Worm (Caenorhabditis elegans): Measurements from ENCODE around the gene Y49F6B.6.

DNA sequence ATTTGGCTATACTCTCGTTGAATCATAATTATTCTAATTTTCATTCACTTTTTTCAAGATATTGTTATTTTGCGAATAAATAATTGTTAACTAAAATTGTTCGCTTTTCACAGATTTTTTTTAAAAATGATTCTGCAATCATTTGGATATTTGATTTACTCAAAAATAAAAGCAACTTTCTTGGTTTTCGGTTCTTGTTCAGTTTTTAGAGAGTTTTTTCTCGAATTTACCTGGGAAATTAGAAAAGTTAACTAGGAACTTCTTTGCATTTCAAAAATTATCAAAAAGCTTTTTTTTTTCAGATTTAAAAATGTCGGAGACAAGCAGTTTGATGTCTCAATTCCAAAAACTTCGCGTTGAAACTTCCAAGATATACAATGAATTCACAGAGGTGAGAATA, 26.3 kb upstream of the Y49F6B.6 start, which contains the start of the genes C16C8.20 and gldi-6:
- TF ChIP-seq nhr-90 (tag; optimal IDR thresholded peaks at IDR 0.05; ENCODE audit: poor library complexity) (no peak), unc-98 (GFP tag; IDR thresholded peaks at IDR 0.05) (no peak), sox-4 (tag; optimal IDR thresholded peaks at IDR 0.05) (no peak), nhr-237 (tag; optimal IDR thresholded peaks at IDR 0.05) (no peak), lin-14 (GFP tag; optimal IDR thresholded peaks at IDR 0.05) (no peak)

Measured in whole organism, L1 larva.